Fruit fly (Drosophila melanogaster): ENCODE data around the gene Sfp33A4.

dm6 chr2L:11844278-11844677, 7.2 kb downstream of the Sfp33A4 start:
- TF ChIP-seq EcR (GFP tag; optimal IDR thresholded peaks at IDR 0.05) (no peak), usp (GFP tag; optimal IDR thresholded peaks at IDR 0.05) (no peak)
